Worm (Caenorhabditis elegans) whole organism, late embryonic: ENCODE data around the gene C23F12.3.

Source experiments
- pqm-1 ChIP-seq: sonication (generic microtip); optimal IDR thresholded peaks from 2 replicates; lab custom pipeline; 2016; ENCODE audit warnings: missing genetic modification characterization, missing compliant biosample characterization
- ztf-16 ChIP-seq: sonication (generic microtip); optimal IDR thresholded peaks from 2 replicates; lab custom pipeline; 2017; ENCODE audit warnings: missing genetic modification characterization, missing compliant biosample characterization

DNA sequence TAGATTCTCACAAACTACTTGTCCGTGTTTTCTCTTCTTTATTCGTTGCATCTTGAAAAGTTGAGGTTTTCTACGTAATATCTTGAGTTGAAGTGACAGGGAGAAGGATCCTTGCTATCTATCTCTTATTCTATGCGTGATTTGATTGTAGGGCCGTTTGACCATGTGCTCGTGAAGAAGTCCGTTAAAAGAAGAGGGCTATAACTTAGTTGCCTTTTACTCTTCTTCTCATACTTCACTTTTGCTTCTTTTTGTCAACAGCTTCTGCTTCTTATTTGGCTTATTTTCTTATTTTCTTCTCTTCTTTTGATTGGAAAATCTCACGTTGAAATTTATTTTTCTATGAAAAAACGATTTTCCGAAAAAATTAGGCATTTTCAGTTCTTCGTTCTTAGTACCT lies 17.7 kb upstream of the C23F12.3 start:
- TF ChIP-seq pqm-1 (tag; lab: Kevin White, UChicago): no peak
- no peak for TF ChIP-seq ztf-16 (tag; lab: Kevin White, UChicago)
